Worm (Caenorhabditis elegans): ENCODE measurements around the gene rps-18.

DNA sequence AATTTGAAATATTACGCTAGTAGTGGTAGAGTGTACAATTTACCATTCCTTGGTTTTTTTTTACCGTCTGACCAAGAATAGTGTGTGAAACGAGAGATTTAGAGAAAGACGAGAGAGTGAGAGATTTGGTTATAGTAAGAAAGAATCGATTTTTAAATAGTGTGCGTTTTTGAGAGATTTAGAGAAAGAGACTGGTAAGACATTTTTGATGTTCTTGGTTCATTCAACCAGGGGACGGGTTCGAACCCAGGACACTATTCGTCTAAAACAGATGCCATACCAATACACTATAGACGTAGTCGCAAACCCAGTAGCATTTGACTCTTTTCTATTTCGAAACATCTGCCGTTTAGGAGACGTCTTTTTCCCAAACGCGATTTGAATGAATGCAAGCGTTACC lies 12.6 kb downstream of the rps-18 start:
- TF ChIP-seq nhr-25 (tag; optimal IDR thresholded peaks at IDR 0.05) (peak; percentile 83), unc-55 (GFP tag; optimal IDR thresholded peaks at IDR 0.05) (peak; percentile 93), fos-1 (tag; optimal IDR thresholded peaks at IDR 0.05) (peak; percentile 49), ztf-11 (tag; optimal IDR thresholded peaks at IDR 0.05) (peak; percentile 21), nhr-237 (tag; optimal IDR thresholded peaks at IDR 0.05) (no peak), snpc-4 (tag; optimal IDR thresholded peaks at IDR 0.05) (peak; percentile 8), unc-39 (tag; optimal IDR thresholded peaks at IDR 0.05) (no peak), egl-27 (tag; optimal IDR thresholded peaks at IDR 0.05) (peak; percentile 80), ZK546.5 (tag; optimal IDR thresholded peaks at IDR 0.05) (no peak), unc-62 (GFP tag; optimal IDR thresholded peaks at IDR 0.05) (no peak), lin-11 (tag; optimal IDR thresholded peaks at IDR 0.05) (no peak), mbf-1 (tag; optimal IDR thresholded peaks at IDR 0.05) (no peak), ztf-1 (GFP tag; conservative IDR thresholded peaks at IDR 0.05) (no peak), ceh-82 (tag; optimal IDR thresholded peaks at IDR 0.05) (no peak)
